Fruit fly (Drosophila melanogaster): Measurements from ENCODE around the gene CG14736.

The CG14736 gene

DNA sequence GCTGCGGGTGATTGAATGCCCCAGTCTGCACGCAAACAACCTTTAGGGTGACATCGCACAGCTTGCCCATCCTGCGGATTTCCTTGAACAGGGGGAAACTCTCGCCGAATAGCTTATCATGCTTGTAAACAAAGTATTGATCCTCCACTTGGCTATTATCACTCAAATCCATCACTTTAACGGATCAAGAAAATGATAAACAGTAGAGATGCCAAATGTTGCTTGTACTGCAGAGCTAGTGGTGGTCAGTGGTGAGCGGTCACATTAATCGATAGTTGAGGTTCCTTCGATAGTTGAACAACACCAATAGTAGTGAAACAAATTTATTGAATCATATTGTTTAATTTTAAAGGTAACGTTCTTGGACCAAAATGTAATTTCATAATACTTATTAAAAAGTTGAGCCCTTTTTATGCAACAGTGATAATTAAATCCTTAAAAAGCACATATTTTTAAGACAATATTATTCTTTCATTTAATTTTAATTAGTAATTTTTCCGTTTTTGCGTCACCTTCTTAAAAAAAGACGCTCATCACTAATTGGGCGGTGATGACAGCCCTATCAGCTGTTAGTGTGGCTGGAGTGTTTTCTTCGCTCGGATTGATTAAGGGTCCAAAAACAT lies 30.0 kb upstream of the CG14736 start, which contains the start of the genes KLHL18 and GCC185 (continued):
- TF ChIP-seq CG16863 (GFP tag; optimal IDR thresholded peaks at IDR 0.05) (peak; percentile 49), HLH54F (GFP tag; optimal IDR thresholded peaks at IDR 0.05) (peak; percentile 79), sens (GFP tag) (peak; percentile 96), CG7745 (tag; optimal IDR thresholded peaks at IDR 0.05) (no peak), CG4282 (GFP tag; optimal IDR thresholded peaks at IDR 0.05) (peak; percentile 22), CG18476 (GFP tag; optimal IDR thresholded peaks at IDR 0.05) (peak; percentile 74), crol (GFP tag; IDR thresholded peaks at IDR 0.05) (no peak), trh (GFP tag; optimal IDR thresholded peaks at IDR 0.05) (peak; percentile 50), Hmx (GFP tag; optimal IDR thresholded peaks at IDR 0.05) (peak; percentile 75), MBD-R2 (GFP tag; IDR thresholded peaks at IDR 0.05) (peak; percentile 82), CG1529 (GFP tag; optimal IDR thresholded peaks at IDR 0.05) (no peak), CG16815 (GFP tag; optimal IDR thresholded peaks at IDR 0.05) (peak; percentile 80), Hsf (GFP tag; optimal IDR thresholded peaks at IDR 0.05) (peak; percentile 74), CG8388 (GFP tag; optimal IDR thresholded peaks at IDR 0.05) (no peak), CG2120 (GFP tag; optimal IDR thresholded peaks at IDR 0.05) (peak; percentile 87), ato (GFP tag; IDR thresholded peaks at IDR 0.05; ENCODE audit: partially characterized antibody) (0 out of 2 replicates have a peak, but pooled peaks have one; percentile 15), CG6254 (GFP tag; optimal IDR thresholded peaks at IDR 0.05) (peak; percentile 2), h (optimal IDR thresholded peaks at IDR 0.05) (no peak), twi (tag; optimal IDR thresholded peaks at IDR 0.05) (peak; percentile 69), Hmr (GFP tag; optimal IDR thresholded peaks at IDR 0.05) (peak; percentile 62), Drgx (GFP tag; IDR thresholded peaks at IDR 0.05) (peak; percentile 30; the same call in 1 of the 2 replicates), CG10431 (GFP tag; optimal IDR thresholded peaks at IDR 0.05) (no peak), tgo (GFP tag; IDR thresholded peaks at IDR 0.05) (peak; percentile 69), Hey (tag; optimal IDR thresholded peaks at IDR 0.05) (no peak), CG10267 (tag; optimal IDR thresholded peaks at IDR 0.05) (peak; percentile 80), Sry-δ (GFP tag; optimal IDR thresholded peaks at IDR 0.05) (peak; percentile 92), sima (GFP tag; optimal IDR thresholded peaks at IDR 0.05) (no peak), H2.0 (GFP tag; IDR thresholded peaks at IDR 0.05) (peak; percentile 46; the same call in 1 of the 2 replicates), tio (GFP tag; optimal IDR thresholded peaks at IDR 0.05) (no peak), Dbx (GFP tag; IDR thresholded peaks at IDR 0.05) (peak; percentile 88; the same call in 2 of the 3 replicates), gro (GFP tag; optimal IDR thresholded peaks at IDR 0.05) (peak; percentile 64), Ada2b (GFP tag; IDR thresholded peaks at IDR 0.05) (peak; percentile 73), Bteb2 (GFP tag; optimal IDR thresholded peaks at IDR 0.05) (peak; percentile 55), CG1024 (GFP tag; IDR thresholded peaks at IDR 0.05) (no peak; the same call in 1 of the 2 replicates), otp (GFP tag; IDR thresholded peaks at IDR 0.05) (no peak), zfh2 (GFP tag; optimal IDR thresholded peaks at IDR 0.05) (peak; percentile 81), BEAF-32 (GFP tag; optimal IDR thresholded peaks at IDR 0.05) (peak; percentile 93), peb (GFP tag; IDR thresholded peaks at IDR 0.05) (peak; percentile 42; the same call in 1 of the 2 replicates), NK7.1 (GFP tag; optimal IDR thresholded peaks at IDR 0.05) (no peak), Ptx1 (GFP tag; IDR thresholded peaks at IDR 0.05) (peak; percentile 80), abd-A (tag; optimal IDR thresholded peaks at IDR 0.05) (no peak), ind (GFP tag; optimal IDR thresholded peaks at IDR 0.05) (peak; percentile 91), CG12769 (tag; optimal IDR thresholded peaks at IDR 0.05) (no peak), CG6654 (GFP tag; optimal IDR thresholded peaks at IDR 0.05) (no peak), dpn (GFP tag; optimal IDR thresholded peaks at IDR 0.05) (peak; percentile 67 to 83), grau (tag; optimal IDR thresholded peaks at IDR 0.05) (peak; percentile 83), CG33213 (GFP tag; optimal IDR thresholded peaks at IDR 0.05) (peak; percentile 23), CG2116 (GFP tag; optimal IDR thresholded peaks at IDR 0.05) (peak; percentile 69), CG10543 (GFP tag; optimal IDR thresholded peaks at IDR 0.05) (peak; percentile 75), Ets65A (GFP tag) (peak; percentile 95), pnt (GFP tag; optimal IDR thresholded peaks at IDR 0.05) (peak; percentile 60)
